Worm (Caenorhabditis elegans): Measurements from ENCODE around the gene unc-36.

unc-36 gene

ce11 chrIII:8175263-8175662, 25.8 kb downstream of the unc-36 start:
- TF ChIP-seq unc-62 (GFP tag; optimal IDR thresholded peaks at IDR 0.05), result no peak

- no peak for TF ChIP-seq unc-62 (GFP tag; optimal IDR thresholded peaks at IDR 0.05)
Measured at ce11 chrIII:8172609-8173133, 28.3 kb downstream of the unc-36 start.

- TF ChIP-seq unc-62 (GFP tag; optimal IDR thresholded peaks at IDR 0.05), result no peak
Measured at ce11 chrIII:8164771-8165170, 36.2 kb downstream of the unc-36 start.

ce11 chrIII:8163788-8164423, 37.1 kb downstream of the unc-36 start, which contains the start of gene prp-8:
TSS of gene prp-8 (plus strand) at chrIII:8164373.
- TF ChIP-seq unc-62 (GFP tag; optimal IDR thresholded peaks at IDR 0.05), result no peak

- TF ChIP-seq unc-62 (GFP tag; optimal IDR thresholded peaks at IDR 0.05), result no peak
Measured at ce11 chrIII:8163283-8163682, 37.7 kb downstream of the unc-36 start, which contains the start of gene bath-42. TSS of gene bath-42 (minus strand) at chrIII:8163383.

ce11 chrIII:8161238-8161637, 39.8 kb downstream of the unc-36 start, which contains the start of gene inpp-5K:
TSS of gene inpp-5K (minus strand) at chrIII:8161338.
- no peak for TF ChIP-seq unc-62 (GFP tag; optimal IDR thresholded peaks at IDR 0.05)

ce11 chrIII:8158140-8158786, 42.8 kb downstream of the unc-36 start, which contains the start of gene atg-13:
TSS of gene atg-13 (minus strand) at chrIII:8158190.
- TF ChIP-seq unc-62 (GFP tag; optimal IDR thresholded peaks at IDR 0.05), result no peak

ce11 chrIII:8155166-8155565, 45.9 kb downstream of the unc-36 start, which contains the start of gene D2007.1:
TSS of gene D2007.1 (plus strand) at chrIII:8155466.
- TF ChIP-seq unc-62 (GFP tag; optimal IDR thresholded peaks at IDR 0.05), result no peak

ce11 chrIII:8154423-8154822, 46.6 kb downstream of the unc-36 start:
- TF ChIP-seq unc-62 (GFP tag; optimal IDR thresholded peaks at IDR 0.05), result no peak

ce11 chrIII:8148751-8149150, 52.3 kb downstream of the unc-36 start, which contains the start of gene D2007.2:
TSS of gene D2007.2 (plus strand) at chrIII:8148963.
- TF ChIP-seq unc-62 (GFP tag; optimal IDR thresholded peaks at IDR 0.05), result no peak

ce11 chrIII:8145971-8146370, 55.0 kb downstream of the unc-36 start:
- no peak for TF ChIP-seq unc-62 (GFP tag; optimal IDR thresholded peaks at IDR 0.05)

- TF ChIP-seq unc-62 (GFP tag; optimal IDR thresholded peaks at IDR 0.05), result no peak
Measured at ce11 chrIII:8144574-8145065, 56.4 kb downstream of the unc-36 start, which contains the start of the genes C14B9.8 and mrpl-18. TSS of gene C14B9.8 (minus strand) at chrIII:8144629. TSS of gene mrpl-18 (plus strand) at chrIII:8145015.
